Fruit fly (Drosophila melanogaster): ENCODE data around the gene alphaTub85E.

Gene alphaTub85E

DNA sequence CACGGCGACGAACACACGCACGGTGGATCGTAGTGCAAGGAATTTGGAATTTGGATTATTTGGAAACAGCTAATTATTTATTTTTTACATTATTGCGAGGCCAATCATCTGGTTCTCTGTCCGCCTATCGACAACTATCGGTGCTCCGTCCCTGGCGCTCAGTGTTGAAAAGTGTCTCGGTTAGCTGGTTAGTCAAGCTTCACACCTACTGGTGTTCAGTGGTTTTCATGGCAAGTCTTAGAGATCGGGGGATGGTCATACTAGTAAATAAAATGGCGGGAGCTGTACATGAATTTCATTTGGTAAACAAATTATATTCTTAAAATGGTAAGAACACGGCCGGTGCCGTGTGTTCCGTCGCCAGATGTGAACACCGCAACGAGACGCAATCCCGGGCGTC is 22.2 kb downstream of the alphaTub85E start, which contains the start of the genes trbd and dmt (continued):
- TF ChIP-seq CG32767 (GFP tag; IDR thresholded peaks at IDR 0.05) = no peak
- TF ChIP-seq Hr78 (GFP tag; optimal IDR thresholded peaks at IDR 0.05) = no peak
- TF ChIP-seq mirr (GFP tag; optimal IDR thresholded peaks at IDR 0.05) = no peak
- TF ChIP-seq Xbp1 (GFP tag; optimal IDR thresholded peaks at IDR 0.05) = peak; percentile 77
- TF ChIP-seq CG10462 (GFP tag; optimal IDR thresholded peaks at IDR 0.05) = peak; percentile 11
- no peak for TF ChIP-seq Hr39 (optimal IDR thresholded peaks at IDR 0.05)
- TF ChIP-seq jumu (GFP tag; optimal IDR thresholded peaks at IDR 0.05) = peak; percentile 69
- peak; percentile 99 for TF ChIP-seq gfzf (GFP tag; optimal IDR thresholded peaks at IDR 0.05)
- no peak for TF ChIP-seq bowl (GFP tag; IDR thresholded peaks at IDR 0.05)
- no peak for TF ChIP-seq Sox102F (GFP tag; optimal IDR thresholded peaks at IDR 0.05)
- no peak for TF ChIP-seq ewg (GFP tag; optimal IDR thresholded peaks at IDR 0.05)
- no peak for TF ChIP-seq Taf1 (GFP tag; IDR thresholded peaks at IDR 0.05)
- peak; percentile 50 for TF ChIP-seq Camta (GFP tag; optimal IDR thresholded peaks at IDR 0.05)
- no peak for TF ChIP-seq CG4730 (GFP tag; IDR thresholded peaks at IDR 0.05)
- TF ChIP-seq nau (GFP tag; optimal IDR thresholded peaks at IDR 0.05) = no peak
- TF ChIP-seq pan (optimal IDR thresholded peaks at IDR 0.05) = no peak
- TF ChIP-seq pan (GFP tag; optimal IDR thresholded peaks at IDR 0.05 in 1 of 2, IDR thresholded peaks at IDR 0.05 in 1 of 2) = no peak
- TF ChIP-seq crol (GFP tag; IDR thresholded peaks at IDR 0.05) = no peak
- TF ChIP-seq Sox100B (GFP tag; optimal IDR thresholded peaks at IDR 0.05) = no peak
- TF ChIP-seq CG15601 (tag; optimal IDR thresholded peaks at IDR 0.05) = no peak
- TF ChIP-seq hb (GFP tag; IDR thresholded peaks at IDR 0.05; ENCODE audit: partially characterized antibody) = no peak
- no peak for TF ChIP-seq CG11085 (GFP tag; IDR thresholded peaks at IDR 0.05)
- peak; percentile 72 for TF ChIP-seq Elba2 (GFP tag; optimal IDR thresholded peaks at IDR 0.05)
- TF ChIP-seq lab (GFP tag; optimal IDR thresholded peaks at IDR 0.05) = no peak
- no peak for TF ChIP-seq dmrt99B (tag; optimal IDR thresholded peaks at IDR 0.05)
- no peak for TF ChIP-seq klu (GFP tag; IDR thresholded peaks at IDR 0.05)
- no peak for TF ChIP-seq seq (GFP tag; IDR thresholded peaks at IDR 0.05)
- no peak for TF ChIP-seq ac (GFP tag; optimal IDR thresholded peaks at IDR 0.05)
- TF ChIP-seq CG2678 (tag; optimal IDR thresholded peaks at IDR 0.05) = no peak
- TF ChIP-seq CG12659 (GFP tag; optimal IDR thresholded peaks at IDR 0.05) = peak; percentile 95
- no peak for TF ChIP-seq Ssrp (tag; optimal IDR thresholded peaks at IDR 0.05)
- no peak for TF ChIP-seq CG32532 (GFP tag; IDR thresholded peaks at IDR 0.05)
- TF ChIP-seq TFAM (GFP tag; optimal IDR thresholded peaks at IDR 0.05) = no peak
- peak; percentile 74 for TF ChIP-seq HLH54F (GFP tag; optimal IDR thresholded peaks at IDR 0.05)
- no peak for TF ChIP-seq MTF-1 (GFP tag; optimal IDR thresholded peaks at IDR 0.05; ENCODE audit: borderline replicate concordance)
- no peak for TF ChIP-seq CG14441 (GFP tag; IDR thresholded peaks at IDR 0.05)
- no peak for TF ChIP-seq CG17612 (GFP tag; IDR thresholded peaks at IDR 0.05)
- peak; percentile 52 for TF ChIP-seq CG3995 (GFP tag; optimal IDR thresholded peaks at IDR 0.05)
- TF ChIP-seq row (GFP tag; IDR thresholded peaks at IDR 0.05) = no peak
- TF ChIP-seq CG13624 (GFP tag; optimal IDR thresholded peaks at IDR 0.05) = peak; percentile 76
- no peak for TF ChIP-seq crc (GFP tag; optimal IDR thresholded peaks at IDR 0.05)
- no peak for TF ChIP-seq tll (GFP tag; optimal IDR thresholded peaks at IDR 0.05)
- no peak for TF ChIP-seq Asciz (GFP tag; optimal IDR thresholded peaks at IDR 0.05)
- no peak for TF ChIP-seq ham (GFP tag; IDR thresholded peaks at IDR 0.05)
- peak; percentile 62 for TF ChIP-seq CG7786 (GFP tag; optimal IDR thresholded peaks at IDR 0.05)
- TF ChIP-seq CG10366 (GFP tag; IDR thresholded peaks at IDR 0.05) = no peak
- 0 out of 3 replicates have a peak, but pooled peaks have one; percentile 13 for TF ChIP-seq croc (GFP tag; conservative IDR thresholded peaks at IDR 0.05)
- TF ChIP-seq fd3F (GFP tag; optimal IDR thresholded peaks at IDR 0.05) = no peak
- TF ChIP-seq zf30C (GFP tag; optimal IDR thresholded peaks at IDR 0.05) = no peak
- no peak for TF ChIP-seq D (optimal IDR thresholded peaks at IDR 0.05)
- no peak for TF ChIP-seq D (GFP tag; optimal IDR thresholded peaks at IDR 0.05)
- TF ChIP-seq CG13287 (GFP tag; IDR thresholded peaks at IDR 0.05; ENCODE audit: partially characterized antibody) = no peak

All from whole organism, embryonic.